Worm (Caenorhabditis elegans) whole organism, L1 larva: ENCODE results near the gene lhpp-1.
"Not testable (repeated sequence)": the region's sequence is repeated elsewhere in the genome, so short reads cannot be mapped to it uniquely, and the experiment has no call there.

ENCODE experiments used
- efl-3 ChIP-seq: fragments of 200-800 bp; sonication (Bioruptor generic); optimal IDR thresholded peaks from 2 replicates; lab custom pipeline; 2018; ENCODE audit warnings: mild to moderate bottlenecking, missing genetic modification characterization, missing compliant biosample characterization
- fos-1 ChIP-seq: fragments of 150-350 bp; optimal IDR thresholded peaks from 2 replicates; lab custom pipeline; 2014; ENCODE audit warnings: missing biosample characterization, missing genetic modification characterization
- lin-13 ChIP-seq: fragments of 150-350 bp; optimal IDR thresholded peaks from 2 replicates; lab custom pipeline; 2014; ENCODE audit warnings: missing biosample characterization, missing genetic modification reagents, missing genetic modification characterization
- lin-14 ChIP-seq: fragments of 200-800 bp; sonication (Bioruptor generic); optimal IDR thresholded peaks from 2 replicates; lab custom pipeline; 2018; ENCODE audit warnings: mild to moderate bottlenecking, missing genetic modification characterization, moderate library complexity, missing compliant biosample characterization
- mef-2 ChIP-seq: fragments of 150-350 bp; optimal IDR thresholded peaks from 2 replicates; lab custom pipeline; 2014; ENCODE audit warnings: missing biosample characterization, missing genetic modification characterization
- skn-1 ChIP-seq: fragments of 150-350 bp; optimal IDR thresholded peaks from 2 replicates; lab custom pipeline; 2014; ENCODE audit warnings: missing biosample characterization, missing genetic modification characterization
- sptf-1 ChIP-seq: fragments of 150-350 bp; optimal IDR thresholded peaks from 2 replicates; lab custom pipeline; 2014; ENCODE audit warnings: missing biosample characterization, missing genetic modification characterization
- unc-62 ChIP-seq: fragments of 150-350 bp; optimal IDR thresholded peaks from 2 replicates; lab custom pipeline; 2014; ENCODE audit warnings: missing biosample characterization, missing genetic modification reagents, missing genetic modification characterization

- not testable (repeated sequence) for TF ChIP-seq fos-1; lin-13; unc-62; skn-1 (tag; lab: Kevin White, UChicago); mef-2 (tag; lab: Kevin White, UChicago); sptf-1 (tag; lab: Kevin White, UChicago); lin-14; efl-3 (GFP tag; lab: Kevin White, UChicago)
Observed at ce11 chrV:12131157-12131556, 19.6 kb upstream of the lhpp-1 start, which contains the start of gene enpp-1.
